Fruit fly (Drosophila melanogaster): ENCODE measurements around the gene CG9265.

dm6 chr2L:21104326-21104725 is 33.0 kb upstream of the CG9265 start, which contains the start of the genes CG46307 and Nhe2:
- TF ChIP-seq CG13296 (GFP tag; optimal IDR thresholded peaks at IDR 0.05) (no peak), Dad (GFP tag; optimal IDR thresholded peaks at IDR 0.05) (no peak), nau (GFP tag; optimal IDR thresholded peaks at IDR 0.05) (no peak), Lim3 (GFP tag; IDR thresholded peaks at IDR 0.05) (no peak), MBD-R2 (GFP tag; IDR thresholded peaks at IDR 0.05) (no peak), H2.0 (GFP tag; IDR thresholded peaks at IDR 0.05) (no peak), Poxn (GFP tag; IDR thresholded peaks at IDR 0.05) (no peak), CG14710 (tag; optimal IDR thresholded peaks at IDR 0.05) (peak; percentile 35), Hand (GFP tag; optimal IDR thresholded peaks at IDR 0.05) (no peak), TFAM (GFP tag; optimal IDR thresholded peaks at IDR 0.05) (no peak), CG34376 (GFP tag; optimal IDR thresholded peaks at IDR 0.05) (no peak), CG8359 (GFP tag; optimal IDR thresholded peaks at IDR 0.05; ENCODE audit: borderline replicate concordance) (no peak)

Measured in whole organism, embryonic.